Worm (Caenorhabditis elegans) whole organism, late embryonic: ENCODE data around the gene ugt-21.

Source experiments
- C38D4.7 ChIP-seq: fragments of 200-800 bp; sonication (Bioruptor generic); optimal IDR thresholded peaks from 2 replicates; lab custom pipeline; 2018; ENCODE audit warnings: mild to moderate bottlenecking, missing genetic modification characterization, moderate library complexity, missing compliant biosample characterization
- F13H6.1 ChIP-seq: sonication (generic microtip); optimal IDR thresholded peaks from 2 replicates; lab custom pipeline; 2016; ENCODE audit warnings: missing genetic modification characterization, missing compliant biosample characterization
- K02D7.2 ChIP-seq: sonication (generic microtip); optimal IDR thresholded peaks from 2 replicates; lab custom pipeline; 2017; ENCODE audit warnings: mild to moderate bottlenecking, missing genetic modification characterization, missing compliant biosample characterization
- ama-1 ChIP-seq: fragments of 150-350 bp; optimal IDR thresholded peaks from 2 replicates; lab custom pipeline; 2014
- ceh-22 ChIP-seq: sonication (generic microtip); optimal IDR thresholded peaks from 2 replicates; lab custom pipeline; 2017; ENCODE audit warnings: missing biosample characterization, missing genetic modification characterization
- ceh-30 ChIP-seq: fragments of 150-350 bp; optimal IDR thresholded peaks from 2 replicates; lab custom pipeline; 2014; ENCODE audit warnings: missing biosample characterization, missing genetic modification characterization
- ceh-31 ChIP-seq: sonication (generic microtip); optimal IDR thresholded peaks from 2 replicates; lab custom pipeline; 2016; ENCODE audit warnings: missing genetic modification characterization, missing compliant biosample characterization
- ceh-6 ChIP-seq: fragments of 200-800 bp; sonication (Bioruptor generic); optimal IDR thresholded peaks from 2 replicates; lab custom pipeline; 2018; ENCODE audit warnings: mild to moderate bottlenecking, missing genetic modification characterization, missing compliant biosample characterization
- dve-1 ChIP-seq: sonication (generic microtip); optimal IDR thresholded peaks from 2 replicates; lab custom pipeline; 2017; ENCODE audit warnings: antibody characterized with exemption, mild to moderate bottlenecking, missing genetic modification characterization, missing compliant biosample characterization
- elt-2 ChIP-seq: sonication (generic microtip); optimal IDR thresholded peaks from 2 replicates; lab custom pipeline; 2016; ENCODE audit warnings: missing genetic modification reagents, missing genetic modification characterization, missing compliant biosample characterization
- elt-4 ChIP-seq: sonication (generic microtip); optimal IDR thresholded peaks from 2 replicates; lab custom pipeline; 2016; ENCODE audit warnings: missing genetic modification characterization, missing compliant biosample characterization
- ets-4 ChIP-seq: sonication (generic microtip); optimal IDR thresholded peaks from 2 replicates; lab custom pipeline; 2016; ENCODE audit warnings: missing genetic modification characterization, missing compliant biosample characterization
- eyg-1 ChIP-seq: sonication (generic microtip); optimal IDR thresholded peaks from 2 replicates; lab custom pipeline; 2016; ENCODE audit warnings: missing genotype, missing genetic modification characterization, missing compliant biosample characterization
- gmeb-2 ChIP-seq: sonication (generic microtip); optimal IDR thresholded peaks from 2 replicates; lab custom pipeline; 2016; ENCODE audit warnings: missing genetic modification characterization, inconsistent platforms, missing compliant biosample characterization
- hlh-13 ChIP-seq: fragments of 200-800 bp; sonication (Bioruptor generic); optimal IDR thresholded peaks from 2 replicates; lab custom pipeline; 2018; ENCODE audit warnings: mild to moderate bottlenecking, missing genetic modification characterization, missing compliant biosample characterization
- hlh-15 ChIP-seq: sonication (generic microtip); optimal IDR thresholded peaks from 2 replicates; lab custom pipeline; 2016; ENCODE audit warnings: missing genetic modification characterization, missing compliant biosample characterization
- hlh-30 ChIP-seq: sonication (generic microtip); optimal IDR thresholded peaks from 2 replicates; lab custom pipeline; 2017; ENCODE audit warnings: antibody characterized with exemption, missing genetic modification characterization, missing compliant biosample characterization; ENCODE audit not compliant: insufficient read depth
- hlh-8 ChIP-seq: sonication (generic microtip); optimal IDR thresholded peaks from 2 replicates; lab custom pipeline; 2016; ENCODE audit warnings: missing genotype, missing genetic modification characterization, missing compliant biosample characterization
- lim-6 ChIP-seq: sonication (generic microtip); optimal IDR thresholded peaks from 2 replicates; lab custom pipeline; 2016; ENCODE audit warnings: missing genetic modification characterization, missing compliant biosample characterization
- mec-3 ChIP-seq: sonication (generic microtip); optimal IDR thresholded peaks from 2 replicates; lab custom pipeline; 2016; ENCODE audit warnings: borderline replicate concordance, missing genetic modification characterization, missing compliant biosample characterization
- nhr-232 ChIP-seq: sonication (generic microtip); optimal IDR thresholded peaks from 2 replicates; lab custom pipeline; 2016; ENCODE audit warnings: missing genetic modification characterization, missing compliant biosample characterization
- pag-3 ChIP-seq: sonication (generic microtip); optimal IDR thresholded peaks from 2 replicates; lab custom pipeline; 2016; ENCODE audit warnings: missing compliant biosample characterization, missing genetic modification characterization, borderline replicate concordance
- pax-1 ChIP-seq: fragments of 150-350 bp; optimal IDR thresholded peaks from 2 replicates; lab custom pipeline; 2014; ENCODE audit warnings: missing biosample characterization, missing genetic modification characterization
- pros-1 ChIP-seq: fragments of 150-350 bp; optimal IDR thresholded peaks from 2 replicates; lab custom pipeline; 2014; ENCODE audit warnings: missing biosample characterization, missing genetic modification reagents, missing genetic modification characterization
- ref-2 ChIP-seq: sonication (generic microtip); optimal IDR thresholded peaks from 2 replicates; lab custom pipeline; 2016; ENCODE audit warnings: missing genetic modification characterization, missing compliant biosample characterization
- sox-2 ChIP-seq: fragments of 200-800 bp; sonication (Bioruptor generic); IDR thresholded peaks from 2 replicates; pipeline ENCODE4 v1.3.6; 2022; ENCODE audit warnings: missing genetic modification reagents, missing genetic modification characterization, missing compliant biosample characterization
- syd-9 ChIP-seq: sonication (generic microtip); optimal IDR thresholded peaks from 2 replicates; lab custom pipeline; 2016; ENCODE audit warnings: mild to moderate bottlenecking, missing genetic modification characterization, moderate library complexity, missing compliant biosample characterization
- tbx-7 ChIP-seq: sonication (generic microtip); optimal IDR thresholded peaks from 2 replicates; lab custom pipeline; 2016; ENCODE audit warnings: missing genotype, missing genetic modification characterization, missing compliant biosample characterization
- unc-3 ChIP-seq, 2 experiments: fragments of 200-800 bp in 1 of 2; sonication (Bioruptor generic) in 1 of 2; sonication (generic microtip) in 1 of 2; conservative IDR thresholded peaks in 1 of 2; optimal IDR thresholded peaks in 1 of 2; 2 replicates each; pipeline versions ENCODE4 v1.3.6 to Lab custom; 2016 to 2022; ENCODE audit warnings: missing compliant biosample characterization in 2 of 2, missing genetic modification characterization in 2 of 2, missing genetic modification reagents in 1 of 2
- unc-42 ChIP-seq: sonication (generic microtip); optimal IDR thresholded peaks from 2 replicates; lab custom pipeline; 2016; ENCODE audit warnings: missing genotype, missing genetic modification characterization, missing compliant biosample characterization
- unc-55 ChIP-seq: sonication (generic microtip); optimal IDR thresholded peaks from 2 replicates; lab custom pipeline; 2017; ENCODE audit warnings: missing biosample characterization, missing genetic modification reagents, missing genetic modification characterization
- unc-86 ChIP-seq: sonication (generic microtip); optimal IDR thresholded peaks from 2 replicates; lab custom pipeline; 2016; ENCODE audit warnings: missing genetic modification characterization, missing compliant biosample characterization

Gene ugt-21

ce11 chrIV:9525682-9526416 lies 25.7 kb downstream of the ugt-21 start, which contains the start of gene elo-1:
Gene elo-1, plus strand, starts transcription at chrIV:9526366.
- TF ChIP-seq syd-9 (tag; lab: Kevin White, UChicago) (no peak), ama-1 (no peak), K02D7.2 (tag; lab: Kevin White, UChicago) (no peak), ref-2 (no peak), ceh-22 (tag; lab: Kevin White, UChicago) (no peak), eyg-1 (tag; lab: Kevin White, UChicago) (no peak), pag-3 (tag; lab: Kevin White, UChicago) (no peak), pros-1 (tag; lab: Kevin White, UChicago) (no peak), unc-55 (GFP tag; lab: Kevin White, UChicago) (no peak)

DNA sequence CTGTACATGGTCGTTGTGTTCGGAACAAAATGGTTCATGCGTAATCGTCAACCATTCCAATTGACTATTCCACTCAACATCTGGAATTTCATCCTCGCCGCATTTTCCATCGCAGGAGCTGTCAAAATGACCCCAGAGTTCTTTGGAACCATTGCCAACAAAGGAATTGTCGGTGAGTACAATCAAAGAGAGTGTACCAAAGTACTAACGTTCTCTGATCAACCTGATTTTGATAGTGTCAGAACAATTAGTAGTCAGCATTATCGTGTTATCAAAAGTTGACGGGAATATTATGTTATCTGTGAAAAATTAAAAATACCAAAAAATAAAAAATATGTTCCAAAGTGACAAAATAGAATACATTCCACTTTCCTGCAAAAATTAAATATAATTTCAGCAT lies 26.9 kb downstream of the ugt-21 start:
- TF ChIP-seq ceh-6 (GFP tag; lab: Kevin White, UChicago) (no peak), gmeb-2 (tag; lab: Kevin White, UChicago) (no peak), ceh-30 (tag; lab: Kevin White, UChicago) (no peak)

ce11 chrIV:9529647-9530046 lies 29.5 kb downstream of the ugt-21 start, which contains the start of gene elo-7:
Gene elo-7, plus strand, starts transcription at chrIV:9529947.
- no peak for TF ChIP-seq pax-1
- TF ChIP-seq syd-9 (tag; lab: Kevin White, UChicago), result no peak

- no peak for TF ChIP-seq mec-3 (tag; lab: Kevin White, UChicago)
- no peak for TF ChIP-seq sox-2
- no peak for TF ChIP-seq elt-4 (tag; lab: Kevin White, UChicago)
- no peak for TF ChIP-seq unc-86 (tag; lab: Kevin White, UChicago)
- no peak for TF ChIP-seq dve-1 (tag; lab: Kevin White, UChicago)
- TF ChIP-seq tbx-7, result no peak
- no peak for TF ChIP-seq F13H6.1 (tag; lab: Kevin White, UChicago)
- no peak for TF ChIP-seq unc-42 (tag; lab: Kevin White, UChicago)
- TF ChIP-seq unc-3 (GFP tag; conservative IDR thresholded peaks at IDR 0.05; lab: Robert Waterston, UW), result no peak
- TF ChIP-seq unc-3 (tag; optimal IDR thresholded peaks at IDR 0.05; lab: Kevin White, UChicago), result no peak
- TF ChIP-seq lim-6, result no peak
- TF ChIP-seq hlh-8 (tag; lab: Kevin White, UChicago), result no peak
Measured at ce11 chrIV:9530768-9531167, 30.7 kb downstream of the ugt-21 start.

ce11 chrIV:9533071-9533470 lies 33.0 kb downstream of the ugt-21 start, which contains the start of gene F56H11.2:
Gene F56H11.2, minus strand, starts transcription at chrIV:9533171.
- TF ChIP-seq pros-1 (tag; lab: Kevin White, UChicago) (no peak), hlh-15 (tag; lab: Kevin White, UChicago) (no peak)

DNA sequence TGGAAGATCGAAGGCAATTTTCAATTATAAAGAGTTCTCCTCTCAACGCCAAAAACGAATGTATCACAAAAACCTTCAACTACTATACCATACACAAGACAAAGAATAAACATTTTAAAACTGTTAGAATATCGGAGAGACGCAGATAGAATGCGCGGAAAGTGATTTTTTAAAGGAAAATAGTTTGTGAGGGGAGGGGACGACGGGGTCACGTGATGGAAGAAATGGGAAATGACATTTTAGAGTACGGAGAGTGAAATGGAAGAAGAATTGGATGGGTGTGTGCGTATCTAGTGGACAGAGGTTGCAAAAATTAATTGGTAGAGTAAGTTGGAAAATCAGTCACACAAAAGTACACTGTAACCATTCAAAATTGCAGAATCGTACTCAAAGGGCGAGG lies 34.2 kb downstream of the ugt-21 start:
- TF ChIP-seq hlh-30 (tag; lab: Kevin White, UChicago) (peak; percentile 78), pax-1 (no peak)

DNA sequence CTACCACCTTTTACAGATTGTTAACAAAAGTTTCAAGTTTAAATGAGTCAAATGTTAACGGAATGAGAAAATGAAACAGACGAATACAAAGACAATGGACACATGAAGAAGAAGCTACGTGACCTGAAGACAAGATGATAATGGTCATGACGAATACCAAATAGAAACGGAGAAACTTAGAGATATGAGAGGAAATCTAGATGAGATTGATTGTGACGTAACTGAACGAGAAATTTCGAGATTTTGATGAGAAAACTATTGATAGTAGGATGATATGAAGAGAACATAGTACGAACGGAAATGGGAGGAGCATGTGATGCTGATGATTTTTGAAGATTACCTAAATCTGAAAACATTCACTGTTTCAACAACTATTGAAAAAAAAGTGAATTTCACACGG lies 35.0 kb downstream of the ugt-21 start:
- TF ChIP-seq nhr-232 (tag; lab: Kevin White, UChicago), result no peak
- no peak for TF ChIP-seq ceh-22 (tag; lab: Kevin White, UChicago)
- no peak for TF ChIP-seq ceh-30 (tag; lab: Kevin White, UChicago)
- no peak for TF ChIP-seq hlh-13 (GFP tag; lab: Kevin White, UChicago)
- TF ChIP-seq elt-2, result no peak
- TF ChIP-seq ets-4, result no peak
- TF ChIP-seq hlh-8 (tag; lab: Kevin White, UChicago), result no peak
- TF ChIP-seq ceh-31 (tag; lab: Kevin White, UChicago), result no peak
- no peak for TF ChIP-seq C38D4.7 (GFP tag; lab: Kevin White, UChicago)
- no peak for TF ChIP-seq sox-2
- TF ChIP-seq unc-86 (tag; lab: Kevin White, UChicago), result no peak
